Worm (Caenorhabditis elegans): ENCODE measurements around the gene F13H6.5.

The F13H6.5 gene

ce11 chrV:6365597-6365996 is 9.1 kb downstream of the F13H6.5 start, which contains the start of gene cest-33:
Gene cest-33 (minus strand): TSS chrV:6365671.
- no peak for TF ChIP-seq hlh-1 (tag; optimal IDR thresholded peaks at IDR 0.05)
- TF ChIP-seq mls-2 (tag; optimal IDR thresholded peaks at IDR 0.05) = no peak
- no peak for TF ChIP-seq nhr-2 (tag; optimal IDR thresholded peaks at IDR 0.05)
- TF ChIP-seq ceh-83 (GFP tag; optimal IDR thresholded peaks at IDR 0.05) = no peak
- TF ChIP-seq lin-32 (GFP tag; optimal IDR thresholded peaks at IDR 0.05) = no peak
- TF ChIP-seq blmp-1 (tag; optimal IDR thresholded peaks at IDR 0.05) = no peak
- TF ChIP-seq elt-3 (tag; optimal IDR thresholded peaks at IDR 0.05) = no peak
- no peak for TF ChIP-seq cnd-1 (tag; optimal IDR thresholded peaks at IDR 0.05)
- TF ChIP-seq ztf-11 (tag; optimal IDR thresholded peaks at IDR 0.05) = no peak
- TF ChIP-seq elt-1 (tag; optimal IDR thresholded peaks at IDR 0.05; ENCODE audit: borderline replicate concordance, insufficient read depth) = no peak
- no peak for TF ChIP-seq ceh-39 (tag; optimal IDR thresholded peaks at IDR 0.05)
- TF ChIP-seq ceh-43 (GFP tag; optimal IDR thresholded peaks at IDR 0.05) = no peak
- TF ChIP-seq mab-5 (tag; optimal IDR thresholded peaks at IDR 0.05) = no peak
- TF ChIP-seq unc-120 (tag; optimal IDR thresholded peaks at IDR 0.05; ENCODE audit: poor library complexity, severe bottlenecking) = no peak
- TF ChIP-seq flh-1 (GFP tag; optimal IDR thresholded peaks at IDR 0.05) = no peak
- TF ChIP-seq ces-1 (GFP tag; optimal IDR thresholded peaks at IDR 0.05) = no peak
- no peak for TF ChIP-seq bed-3 (GFP tag; optimal IDR thresholded peaks at IDR 0.05)

DNA sequence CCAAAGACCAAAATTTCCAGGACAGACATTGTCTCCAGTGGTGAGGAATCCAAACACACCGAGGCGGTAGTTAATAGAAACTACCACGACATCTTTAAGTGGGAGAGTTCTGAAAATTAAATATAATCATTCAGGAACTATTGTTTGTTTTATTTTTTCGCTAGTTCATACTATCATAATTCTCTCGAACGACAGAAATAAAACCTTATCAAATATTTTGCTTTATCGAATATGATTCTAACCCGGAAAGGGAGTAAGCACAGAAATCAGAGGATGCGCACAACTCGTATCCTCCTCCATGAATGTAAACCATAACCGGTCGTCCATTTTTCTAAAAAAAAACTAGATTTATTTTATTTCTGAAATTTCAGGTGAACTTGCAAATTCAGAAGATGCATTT is 9.9 kb downstream of the F13H6.5 start:
- TF ChIP-seq bed-3 (GFP tag; optimal IDR thresholded peaks at IDR 0.05) = no peak
- no peak for TF ChIP-seq mep-1 (tag; optimal IDR thresholded peaks at IDR 0.05)
- no peak for TF ChIP-seq nhr-28 (tag; optimal IDR thresholded peaks at IDR 0.05)
- TF ChIP-seq M03D4.4 (tag; optimal IDR thresholded peaks at IDR 0.05) = no peak
- TF ChIP-seq sem-2 (GFP tag; optimal IDR thresholded peaks at IDR 0.05) = no peak
- no peak for TF ChIP-seq nhr-237 (tag; optimal IDR thresholded peaks at IDR 0.05)
- no peak for TF ChIP-seq lsy-2 (tag; optimal IDR thresholded peaks at IDR 0.05)
- no peak for TF ChIP-seq lin-32 (GFP tag; optimal IDR thresholded peaks at IDR 0.05)
- no peak for TF ChIP-seq ces-1 (GFP tag; optimal IDR thresholded peaks at IDR 0.05)
- TF ChIP-seq blmp-1 (tag; optimal IDR thresholded peaks at IDR 0.05) = no peak
- TF ChIP-seq cnd-1 (tag; optimal IDR thresholded peaks at IDR 0.05) = no peak
- no peak for TF ChIP-seq tbx-8 (GFP tag; optimal IDR thresholded peaks at IDR 0.05)
- no peak for TF ChIP-seq sptf-1 (tag; optimal IDR thresholded peaks at IDR 0.05)
- no peak for TF ChIP-seq elt-1 (tag; optimal IDR thresholded peaks at IDR 0.05; ENCODE audit: borderline replicate concordance, insufficient read depth)
- no peak for TF ChIP-seq ceh-83 (GFP tag; optimal IDR thresholded peaks at IDR 0.05)
- no peak for TF ChIP-seq lin-13 (tag; optimal IDR thresholded peaks at IDR 0.05)
- no peak for TF ChIP-seq unc-39 (tag; optimal IDR thresholded peaks at IDR 0.05)
- TF ChIP-seq ham-2 (GFP tag; optimal IDR thresholded peaks at IDR 0.05) = no peak

DNA sequence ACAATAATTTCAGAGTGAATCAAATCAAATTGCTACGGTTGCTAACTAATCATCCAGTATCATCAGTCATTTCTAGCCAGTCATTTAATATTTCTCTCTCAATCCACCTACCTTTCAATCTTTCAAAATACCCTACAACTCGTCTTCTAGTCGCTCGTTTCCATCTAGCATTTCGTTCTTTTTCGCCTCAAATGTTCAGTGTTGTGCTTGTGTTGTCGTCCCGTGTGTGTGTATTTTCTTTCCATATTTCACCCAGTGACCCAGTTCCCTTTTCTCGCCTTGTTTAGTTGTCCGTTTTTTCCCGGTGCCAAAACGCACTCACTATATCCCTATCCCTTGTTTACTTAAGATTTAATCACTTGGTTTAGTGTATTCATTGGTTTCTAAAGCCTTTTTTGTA is 13.1 kb downstream of the F13H6.5 start:
- TF ChIP-seq pha-4 (tag; optimal IDR thresholded peaks at IDR 0.05) (no peak), sptf-1 (tag; optimal IDR thresholded peaks at IDR 0.05) (no peak), elt-1 (tag; optimal IDR thresholded peaks at IDR 0.05; ENCODE audit: borderline replicate concordance, insufficient read depth) (no peak), lin-32 (GFP tag; optimal IDR thresholded peaks at IDR 0.05) (no peak), nhr-12 (tag; optimal IDR thresholded peaks at IDR 0.05) (no peak), zip-8 (tag; optimal IDR thresholded peaks at IDR 0.05) (no peak), flh-1 (GFP tag; optimal IDR thresholded peaks at IDR 0.05) (no peak), nhr-76 (tag; optimal IDR thresholded peaks at IDR 0.05) (no peak), M03D4.4 (tag; optimal IDR thresholded peaks at IDR 0.05) (no peak), nhr-2 (tag; optimal IDR thresholded peaks at IDR 0.05) (no peak), nhr-237 (tag; optimal IDR thresholded peaks at IDR 0.05) (no peak), lin-13 (tag; optimal IDR thresholded peaks at IDR 0.05) (no peak)

DNA sequence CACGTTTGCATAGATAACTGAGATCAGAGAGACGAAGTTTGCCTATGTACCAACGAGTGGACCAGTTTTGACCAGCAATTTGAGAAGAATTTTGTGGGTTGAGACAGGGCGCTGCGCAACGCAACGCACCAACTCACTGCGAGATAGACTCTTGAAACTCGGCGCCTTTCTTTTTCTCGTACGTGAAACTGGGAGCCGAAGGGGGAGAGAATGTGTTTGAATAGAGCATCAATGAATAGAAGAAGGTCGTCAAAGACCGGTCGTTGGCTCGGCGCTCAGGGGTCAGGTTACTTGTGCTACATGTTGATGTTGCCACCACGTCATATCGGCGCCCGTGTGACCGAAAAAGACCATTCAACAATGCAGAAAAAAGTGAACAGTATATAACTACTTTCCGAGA is 15.2 kb downstream of the F13H6.5 start:
- TF ChIP-seq ces-1 (GFP tag; optimal IDR thresholded peaks at IDR 0.05) (no peak), nhr-28 (tag; optimal IDR thresholded peaks at IDR 0.05) (no peak), unc-120 (tag; optimal IDR thresholded peaks at IDR 0.05; ENCODE audit: poor library complexity, severe bottlenecking) (no peak), zip-8 (tag; optimal IDR thresholded peaks at IDR 0.05) (no peak), drap-1 (GFP tag; optimal IDR thresholded peaks at IDR 0.05) (no peak), elt-1 (tag; optimal IDR thresholded peaks at IDR 0.05; ENCODE audit: borderline replicate concordance, insufficient read depth) (no peak), flh-1 (GFP tag; optimal IDR thresholded peaks at IDR 0.05) (no peak), mab-5 (tag; optimal IDR thresholded peaks at IDR 0.05) (no peak), hlh-1 (tag; optimal IDR thresholded peaks at IDR 0.05) (no peak), mep-1 (tag; optimal IDR thresholded peaks at IDR 0.05) (no peak)
